Worm (Caenorhabditis elegans) whole organism, young adult: ENCODE results near the gene Y55F3C.10.

Source experiments
- F10E7.11 ChIP-seq: sonication (generic microtip); optimal IDR thresholded peaks from 2 replicates; lab custom pipeline; 2017; ENCODE audit warnings: mild to moderate bottlenecking, missing genetic modification characterization, moderate library complexity, missing compliant biosample characterization
- K12H6.12 ChIP-seq: fragments of 200-800 bp; sonication (Bioruptor generic); optimal IDR thresholded peaks from 2 replicates; lab custom pipeline; 2018; ENCODE audit warnings: mild to moderate bottlenecking, missing genetic modification characterization, missing compliant biosample characterization
- T26A5.8 ChIP-seq: sonication (generic microtip); optimal IDR thresholded peaks from 2 replicates; lab custom pipeline; 2016; ENCODE audit warnings: missing genetic modification characterization, missing compliant biosample characterization
- hmg-20 ChIP-seq: fragments of 200-800 bp; sonication (Bioruptor generic); IDR thresholded peaks from 2 replicates; pipeline ENCODE4 v1.3.6; 2022; ENCODE audit warnings: missing genetic modification reagents, missing genetic modification characterization, missing compliant biosample characterization
- hrde-1 ChIP-seq: sonication (generic microtip); optimal IDR thresholded peaks from 2 replicates; lab custom pipeline; 2016; ENCODE audit warnings: missing genetic modification characterization, mild to moderate bottlenecking, missing compliant biosample characterization, moderate library complexity, missing genotype, missing genetic modification reagents, borderline replicate concordance
- hsf-1 ChIP-seq: fragments of 200-800 bp; sonication (Bioruptor generic); IDR thresholded peaks from 2 replicates; pipeline ENCODE4 v1.3.6; 2022; ENCODE audit warnings: missing genetic modification reagents, missing genetic modification characterization, missing compliant biosample characterization
- lsy-27 ChIP-seq: sonication (generic microtip); optimal IDR thresholded peaks from 2 replicates; lab custom pipeline; 2017; ENCODE audit warnings: missing genetic modification characterization, mild to moderate bottlenecking, missing compliant biosample characterization, antibody characterized with exemption, missing genotype, borderline replicate concordance; ENCODE audit not compliant: insufficient read depth
- rpc-1 ChIP-seq, 2 experiments: fragments of 150-350 bp in 1 of 2; sonication (generic microtip) in 1 of 2; optimal IDR thresholded peaks; 2 replicates each; lab custom pipeline; 2014 to 2018; ENCODE audit warnings: missing biosample characterization in 1 of 2, missing genetic modification characterization in 1 of 2, missing genetic modification reagents in 1 of 2, missing genotype in 1 of 2
- snpc-4 ChIP-seq, 5 experiments: fragments of 150-350 bp in 1 of 5; sonication (generic microtip) in 4 of 5; optimal IDR thresholded peaks; 2 replicates each; lab custom pipeline; 2014 to 2018; ENCODE audit warnings: missing genetic modification characterization in 5 of 5, missing biosample characterization in 3 of 5, antibody characterized with exemption in 2 of 5, mild to moderate bottlenecking in 2 of 5, missing compliant biosample characterization in 2 of 5, missing genotype in 2 of 5, moderate library complexity in 2 of 5, missing genetic modification reagents in 1 of 5
- unc-62 ChIP-seq: fragments of 150-350 bp; optimal IDR thresholded peaks from 2 replicates; lab custom pipeline; 2014; ENCODE audit warnings: missing biosample characterization, missing genetic modification reagents, missing genetic modification characterization
- zim-3 ChIP-seq: sonication (generic microtip); optimal IDR thresholded peaks from 2 replicates; lab custom pipeline; 2017; ENCODE audit warnings: mild to moderate bottlenecking, missing genetic modification characterization, moderate library complexity, missing compliant biosample characterization

- TF ChIP-seq rpc-1 (optimal IDR thresholded peaks at IDR 0.05; lab: Kevin White, UChicago) = no peak
- TF ChIP-seq rpc-1 (tag; optimal IDR thresholded peaks at IDR 0.05; lab: Kevin White, UChicago) = no peak
- no peak for TF ChIP-seq T26A5.8
- TF ChIP-seq hrde-1 (tag; lab: Kevin White, UChicago) = no peak
- TF ChIP-seq zim-3 (tag; lab: Kevin White, UChicago) = no peak
- no peak for TF ChIP-seq unc-62 (GFP tag; lab: Kevin White, UChicago)
- TF ChIP-seq lsy-27 = no peak
- no peak for TF ChIP-seq snpc-4 (GFP tag; optimal IDR thresholded peaks at IDR 0.05; lab: Kevin White, UChicago)
- TF ChIP-seq snpc-4 (tag; optimal IDR thresholded peaks at IDR 0.05; lab: Kevin White, UChicago) = no peak
- no peak for TF ChIP-seq F10E7.11 (tag; lab: Kevin White, UChicago)
- no peak for TF ChIP-seq K12H6.12
- no peak for TF ChIP-seq hsf-1 (GFP tag; lab: Robert Waterston, UW)
- no peak for TF ChIP-seq hmg-20 (GFP tag; lab: Robert Waterston, UW)
Measured at ce11 chrIV:757548-757947, 38.3 kb upstream of the Y55F3C.10 start.
